Worm (Caenorhabditis elegans) whole organism, L4/young adult: ENCODE data around the gene spp-6.
A peak's percentile ranks its signal among the peaks of the same experiment; 100 is the strongest.

Experiments used
- W03F9.2 ChIP-seq: fragments of 150-350 bp; optimal IDR thresholded peaks from 2 replicates; lab custom pipeline; 2014; ENCODE audit warnings: missing biosample characterization, missing genetic modification characterization
- dao-5 ChIP-seq: sonication (generic microtip); optimal IDR thresholded peaks from 2 replicates; lab custom pipeline; 2016; ENCODE audit warnings: missing genotype, missing genetic modification characterization, moderate library complexity, missing compliant biosample characterization
- him-1 ChIP-seq: sonication (generic microtip); optimal IDR thresholded peaks from 2 replicates; lab custom pipeline; 2016; ENCODE audit warnings: missing genotype, missing genetic modification reagents, missing genetic modification characterization, missing compliant biosample characterization

The spp-6 gene

DNA sequence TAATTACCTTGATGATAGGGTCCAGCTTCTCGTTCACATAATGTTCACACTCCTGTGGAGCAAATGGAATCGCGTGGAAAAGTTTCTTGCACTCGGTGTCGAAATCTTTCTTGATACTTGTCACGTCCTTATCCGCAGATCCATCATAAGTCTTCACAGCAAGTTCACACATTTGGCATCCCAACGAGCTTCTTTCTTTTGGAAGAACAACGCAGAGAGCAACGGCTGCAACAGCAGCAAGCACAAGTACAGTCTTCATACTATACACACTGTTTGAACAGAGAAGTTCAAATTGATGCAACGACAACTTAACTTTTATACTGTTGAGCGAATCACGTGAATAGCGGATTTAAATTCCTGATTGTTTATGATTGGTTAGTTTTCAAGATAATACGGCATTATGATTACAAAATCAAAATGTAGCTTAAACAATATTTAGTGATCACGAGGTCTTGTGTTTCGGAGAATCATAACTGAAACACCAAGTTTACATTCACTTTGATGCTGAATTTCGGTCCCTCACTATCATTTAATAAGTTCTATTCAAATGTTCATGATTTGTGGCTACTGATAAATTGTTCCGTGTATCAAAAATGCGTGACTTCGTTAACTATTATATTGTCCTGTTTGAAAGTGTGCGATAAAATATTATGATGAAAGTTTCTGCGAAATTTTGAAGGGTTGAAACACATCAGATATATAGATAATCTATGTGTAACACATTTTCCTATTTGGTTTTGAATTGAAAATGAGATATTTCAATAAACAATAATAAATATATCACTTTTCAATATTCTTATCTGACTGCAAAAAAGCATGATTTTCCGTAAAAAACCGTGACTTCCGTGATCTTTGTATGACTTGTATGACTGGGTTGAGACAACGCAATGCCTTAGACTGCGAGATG, at the start of gene spp-6, which contains the start of gene spp-2:
Gene spp-6 (plus strand): TSS at position 857 of the 907 bp plus-strand sequence.
Gene spp-2 (minus strand): TSS at position 334 of the 907 bp plus-strand sequence.
- TF ChIP-seq dao-5 (tag; lab: Kevin White, UChicago) = no peak
- no peak for TF ChIP-seq W03F9.2 (tag; lab: Kevin White, UChicago)
- TF ChIP-seq him-1 = no peak

DNA sequence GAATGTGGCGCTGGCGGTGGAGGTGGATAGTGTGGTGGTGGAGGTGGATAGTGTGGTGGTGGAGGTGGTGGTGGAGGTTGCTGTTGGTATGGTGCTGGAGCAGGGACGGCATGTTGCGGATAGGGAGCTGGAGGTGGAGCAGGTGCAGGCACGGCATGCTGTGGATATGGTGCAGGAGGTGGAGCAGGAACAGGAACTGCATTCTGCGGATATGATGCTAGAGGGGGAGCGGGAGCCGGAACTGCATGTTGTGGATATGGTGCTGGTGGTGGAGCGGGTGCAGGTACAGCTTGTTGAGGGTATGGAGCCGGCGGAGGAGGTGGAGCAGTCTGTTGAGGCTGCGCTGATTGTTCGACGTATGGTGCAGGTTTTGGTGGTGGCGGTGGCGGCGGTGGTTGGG, 48.2 kb upstream of the spp-6 start:
- TF ChIP-seq W03F9.2 (tag; lab: Kevin White, UChicago) (no peak), him-1 (no peak), dao-5 (tag; lab: Kevin White, UChicago) (no peak)

DNA sequence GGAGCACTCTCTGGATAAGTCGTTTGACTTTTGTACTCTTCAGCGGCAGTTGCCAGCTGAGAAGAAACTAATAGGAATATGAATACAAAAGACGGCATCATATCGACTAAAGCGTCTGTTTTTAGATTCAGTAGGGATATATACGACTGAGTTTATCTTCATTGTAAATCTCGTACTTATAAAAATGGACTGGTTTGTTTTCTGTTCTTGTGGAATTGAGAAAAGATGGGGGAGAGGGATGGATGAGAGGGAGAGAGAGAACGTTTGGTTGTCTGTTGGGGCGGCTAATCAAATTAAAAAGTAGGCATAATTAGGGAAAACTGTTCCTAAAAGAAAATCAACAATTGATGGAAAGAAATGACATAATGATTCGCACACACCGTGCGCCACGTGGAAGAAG, 47.8 kb upstream of the spp-6 start, which contains the start of gene grd-7:
Gene grd-7 (minus strand): TSS at position 101 of the 400 bp plus-strand sequence.
- TF ChIP-seq W03F9.2 (tag; lab: Kevin White, UChicago) = no peak
- no peak for TF ChIP-seq dao-5 (tag; lab: Kevin White, UChicago)
- TF ChIP-seq him-1 = no peak

DNA sequence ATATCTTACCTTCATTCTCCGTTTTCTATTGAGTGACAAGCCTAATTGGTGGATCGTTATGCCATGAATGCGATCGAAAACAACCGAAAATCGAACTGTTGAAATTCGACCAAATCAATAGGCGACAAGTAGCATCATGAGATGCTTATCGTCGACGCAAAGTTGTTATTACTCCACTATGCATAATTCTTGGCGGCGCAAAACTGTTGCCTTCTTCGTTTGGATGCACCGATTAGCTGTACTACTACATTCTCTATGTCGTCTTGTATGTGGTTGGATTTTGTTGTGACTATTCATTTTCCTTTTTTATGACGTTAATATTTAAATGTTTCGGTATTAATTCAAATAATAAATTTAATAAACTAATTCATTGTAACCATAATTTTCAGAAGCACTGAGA, 45.2 kb upstream of the spp-6 start, which contains the start of gene F46H5.11:
Gene F46H5.11 (minus strand): TSS at position 101 of the 400 bp plus-strand sequence.
- no peak for TF ChIP-seq dao-5 (tag; lab: Kevin White, UChicago)
- TF ChIP-seq him-1 = no peak
- TF ChIP-seq W03F9.2 (tag; lab: Kevin White, UChicago) = no peak

DNA sequence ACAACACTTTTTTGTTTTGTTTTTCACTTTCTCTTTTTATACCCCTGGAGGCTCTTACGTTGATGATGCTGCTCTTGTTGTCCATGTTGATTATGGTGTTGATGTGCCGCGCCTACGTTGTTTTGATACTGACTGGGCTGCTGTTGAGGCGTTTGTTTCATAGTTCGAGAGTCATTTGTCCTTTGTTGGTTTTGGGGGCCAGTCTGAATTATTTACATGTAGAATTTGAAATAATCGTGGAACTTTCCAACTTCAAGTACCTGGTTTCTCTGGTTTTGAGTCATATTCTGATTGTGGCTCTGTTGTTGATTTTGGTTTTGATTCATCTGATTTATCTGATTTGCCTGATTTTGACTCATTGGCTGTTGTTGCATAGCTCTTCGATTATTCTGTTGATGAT, 39.0 kb upstream of the spp-6 start:
- TF ChIP-seq dao-5 (tag; lab: Kevin White, UChicago) = no peak
- TF ChIP-seq W03F9.2 (tag; lab: Kevin White, UChicago) = no peak
- no peak for TF ChIP-seq him-1

DNA sequence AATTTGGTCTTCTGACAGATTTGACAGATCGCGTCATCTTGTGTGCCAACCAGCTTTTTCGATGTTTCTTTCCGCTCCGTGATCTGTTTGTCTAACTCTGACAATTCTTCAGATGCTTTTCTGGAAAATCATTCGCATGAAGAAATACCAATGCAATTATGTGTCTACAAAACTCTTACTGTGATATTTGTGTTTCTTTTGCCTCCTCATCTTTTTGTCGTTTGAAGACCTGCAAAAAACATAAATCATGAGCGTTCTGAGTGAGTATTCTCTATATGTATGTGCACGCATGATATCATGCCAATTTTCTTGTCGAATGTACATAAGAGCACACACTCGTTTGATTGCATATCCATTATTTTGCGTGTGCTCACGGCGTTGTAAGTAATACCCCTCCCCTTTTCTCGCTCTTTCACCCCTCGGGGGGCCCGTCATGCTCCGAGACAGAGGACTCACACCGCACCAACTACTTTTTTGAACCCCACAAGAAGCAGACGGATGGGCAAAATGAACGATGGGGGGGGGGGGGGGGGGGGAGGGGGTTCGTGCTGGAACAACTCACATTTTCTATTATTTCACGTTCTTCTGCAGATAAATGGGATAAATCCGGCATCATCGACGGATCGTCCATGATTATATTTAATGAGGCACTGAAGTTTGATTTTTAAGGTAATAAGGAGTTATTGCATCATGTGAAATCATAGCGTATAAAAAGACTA, 37.3 kb upstream of the spp-6 start, which contains the start of gene unc-10:
Gene unc-10 (minus strand): TSS at position 652 of the 719 bp plus-strand sequence.
- TF ChIP-seq dao-5 (tag; lab: Kevin White, UChicago) (no peak), W03F9.2 (tag; lab: Kevin White, UChicago) (no peak), him-1 (no peak)

DNA sequence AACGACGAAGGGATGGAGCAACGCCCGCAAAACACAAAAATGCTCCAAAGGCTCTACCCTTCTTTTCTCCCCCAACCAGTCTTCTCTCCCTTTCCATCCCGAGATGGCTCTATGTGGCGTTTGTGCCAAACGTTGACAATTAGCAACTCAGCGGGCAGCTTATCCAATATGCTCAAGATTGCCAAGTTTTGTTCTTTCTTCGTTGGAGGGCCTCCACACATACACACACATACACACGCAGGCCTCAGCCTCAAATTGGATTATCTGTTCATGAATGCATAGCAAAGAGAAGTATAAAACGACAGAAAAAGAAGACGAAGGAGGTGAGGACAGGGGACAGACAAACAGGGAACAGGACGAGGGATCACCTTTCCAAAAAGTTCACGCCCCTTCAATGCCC, 35.8 kb upstream of the spp-6 start:
- TF ChIP-seq him-1 (no peak), dao-5 (tag; lab: Kevin White, UChicago) (no peak), W03F9.2 (tag; lab: Kevin White, UChicago) (no peak)

- TF ChIP-seq dao-5 (tag; lab: Kevin White, UChicago) (no peak), him-1 (no peak), W03F9.2 (tag; lab: Kevin White, UChicago) (no peak)
These were observed 34.0 kb upstream of the spp-6 start for ce11 chrX:7283136-7283535.

- TF ChIP-seq him-1 (peak; percentile 86), W03F9.2 (tag; lab: Kevin White, UChicago) (no peak)
These were observed 32.4 kb upstream of the spp-6 start for ce11 chrX:7284724-7285184.

DNA sequence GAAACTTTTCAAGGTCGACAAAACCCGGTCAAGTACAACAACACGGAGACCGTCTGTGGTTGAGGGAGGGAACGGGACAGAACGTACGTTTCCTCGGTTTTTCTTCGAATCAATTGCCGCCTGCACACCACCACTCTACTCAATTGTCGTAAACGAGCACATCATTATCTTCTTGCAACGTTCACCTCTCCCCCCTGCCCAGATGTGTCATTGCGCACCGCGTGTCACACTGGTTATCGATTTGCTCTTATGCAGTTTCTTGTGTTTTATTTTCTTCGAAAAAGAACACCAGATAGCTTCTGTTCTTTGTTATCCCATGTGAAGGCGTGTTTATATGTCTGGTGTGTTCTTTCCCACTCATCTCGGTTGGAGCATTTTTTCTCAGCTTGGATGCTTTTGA, 27.6 kb upstream of the spp-6 start:
- TF ChIP-seq him-1 (no peak), dao-5 (tag; lab: Kevin White, UChicago) (no peak), W03F9.2 (tag; lab: Kevin White, UChicago) (no peak)

DNA sequence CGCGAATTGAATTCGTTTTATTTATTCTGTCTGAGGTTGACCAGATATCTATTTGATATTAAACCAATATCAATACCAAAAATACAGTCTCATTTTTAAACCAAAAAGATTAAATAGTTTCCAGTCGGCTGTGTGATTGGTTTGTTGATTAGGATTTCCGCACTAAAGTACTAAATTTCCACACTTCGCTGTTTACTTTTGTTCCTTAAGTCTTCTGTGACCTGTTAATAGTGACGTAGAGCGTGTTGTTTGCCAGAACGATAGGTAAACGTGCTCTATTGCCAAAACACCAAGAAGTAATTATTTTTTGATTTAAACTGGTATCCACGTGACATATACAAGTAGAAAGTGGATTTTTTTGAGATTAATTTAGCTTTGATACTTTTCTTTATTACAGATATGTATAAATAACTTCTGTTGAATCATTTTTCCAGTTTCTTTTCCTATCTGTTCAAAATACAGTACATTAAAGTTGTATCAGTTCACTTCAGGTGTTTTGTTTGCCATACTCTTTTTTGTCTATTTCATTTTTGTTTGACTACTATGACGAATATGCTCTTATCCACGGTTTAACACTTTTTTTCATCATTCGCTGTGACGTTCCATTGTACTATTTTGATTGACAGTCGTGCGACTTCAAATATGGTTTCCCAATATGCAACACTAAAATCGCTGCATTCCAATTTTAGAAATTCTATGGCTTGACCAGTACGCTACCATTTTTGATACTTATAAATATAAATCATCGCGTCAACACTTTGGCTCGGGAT, 26.1 kb upstream of the spp-6 start:
- TF ChIP-seq W03F9.2 (tag; lab: Kevin White, UChicago) = no peak
- no peak for TF ChIP-seq dao-5 (tag; lab: Kevin White, UChicago)
- TF ChIP-seq him-1 = no peak

DNA sequence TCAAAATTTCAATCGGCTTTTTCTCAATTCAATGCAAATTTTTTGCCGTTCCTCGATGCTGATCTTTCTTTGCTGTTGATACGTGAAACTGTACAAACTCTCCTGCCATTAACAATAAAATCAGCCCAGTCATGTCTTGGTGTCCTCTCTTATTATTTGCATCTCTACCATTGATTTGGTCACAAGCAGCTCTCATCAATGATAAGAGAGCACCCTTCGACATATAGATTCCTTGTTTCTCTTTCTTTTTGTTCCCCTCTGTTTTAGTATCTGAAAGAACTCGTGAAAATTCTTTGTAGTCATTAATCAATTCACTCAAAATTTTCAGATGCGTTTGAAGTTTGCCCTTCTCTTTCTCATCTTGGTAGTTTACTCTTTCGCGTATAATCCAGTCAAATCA, 25.3 kb upstream of the spp-6 start, which contains the start of gene lron-7:
Gene lron-7 (plus strand): TSS at position 323 of the 400 bp plus-strand sequence.
- TF ChIP-seq W03F9.2 (tag; lab: Kevin White, UChicago) (no peak), him-1 (no peak), dao-5 (tag; lab: Kevin White, UChicago) (no peak)

ce11 chrX:7296310-7296709, 20.8 kb upstream of the spp-6 start:
- TF ChIP-seq dao-5 (tag; lab: Kevin White, UChicago) (no peak), him-1 (no peak), W03F9.2 (tag; lab: Kevin White, UChicago) (no peak)
